Worm (Caenorhabditis elegans) whole organism, L1 larva: Measurements from ENCODE around the gene abts-2.

ENCODE experiments used
- C04F5.9 ChIP-seq: sonication (generic microtip); optimal IDR thresholded peaks from 2 replicates; lab custom pipeline; 2016; ENCODE audit warnings: missing genetic modification characterization, missing compliant biosample characterization
- C34B4.2 ChIP-seq: sonication (generic microtip); optimal IDR thresholded peaks from 2 replicates; lab custom pipeline; 2017; ENCODE audit warnings: mild to moderate bottlenecking, missing genetic modification characterization, missing compliant biosample characterization
- aha-1 ChIP-seq: fragments of 150-350 bp; optimal IDR thresholded peaks from 2 replicates; lab custom pipeline; 2014; ENCODE audit warnings: missing biosample characterization, missing genetic modification characterization
- ceh-63 ChIP-seq: fragments of 200-800 bp; sonication (Bioruptor generic); optimal IDR thresholded peaks from 2 replicates; lab custom pipeline; 2018; ENCODE audit warnings: mild to moderate bottlenecking, missing genetic modification characterization, missing compliant biosample characterization
- ceh-82 ChIP-seq, 3 experiments: fragments of 150-350 bp in 1 of 3; sonication (generic microtip) in 2 of 3; optimal IDR thresholded peaks; 2 replicates each; lab custom pipeline; 2014 to 2017; ENCODE audit warnings: missing biosample characterization in 3 of 3, missing genetic modification characterization in 3 of 3
- ceh-90 ChIP-seq: sonication (generic microtip); optimal IDR thresholded peaks from 2 replicates; lab custom pipeline; 2016; ENCODE audit warnings: missing genetic modification characterization, missing compliant biosample characterization
- dpl-1 ChIP-seq, 3 experiments: fragments of 150-350 bp in 2 of 3; sonication (generic microtip) in 1 of 3; optimal IDR thresholded peaks; 2 replicates each; lab custom pipeline; 2014 to 2017; ENCODE audit warnings: missing biosample characterization in 3 of 3, missing genetic modification characterization in 3 of 3, missing genetic modification reagents in 3 of 3
- efl-3 ChIP-seq: fragments of 200-800 bp; sonication (Bioruptor generic); optimal IDR thresholded peaks from 2 replicates; lab custom pipeline; 2018; ENCODE audit warnings: mild to moderate bottlenecking, missing genetic modification characterization, missing compliant biosample characterization
- fkh-10 ChIP-seq: sonication (generic microtip); optimal IDR thresholded peaks from 2 replicates; lab custom pipeline; 2017; ENCODE audit warnings: missing biosample characterization, missing genetic modification reagents, missing genetic modification characterization
- fkh-8 ChIP-seq: sonication (generic microtip); optimal IDR thresholded peaks from 2 replicates; lab custom pipeline; 2016; ENCODE audit warnings: mild to moderate bottlenecking, missing genetic modification characterization, missing compliant biosample characterization
- fos-1 ChIP-seq: fragments of 150-350 bp; optimal IDR thresholded peaks from 2 replicates; lab custom pipeline; 2014; ENCODE audit warnings: missing biosample characterization, missing genetic modification characterization
- grh-1 ChIP-seq: fragments of 200-800 bp; sonication (Bioruptor generic); IDR thresholded peaks from 2 replicates; pipeline ENCODE4 v1.3.6; 2022; ENCODE audit warnings: missing genetic modification reagents, missing genetic modification characterization, missing compliant biosample characterization
- hlh-17 ChIP-seq: fragments of 200-800 bp; sonication (Bioruptor generic); optimal IDR thresholded peaks from 2 replicates; lab custom pipeline; 2018; ENCODE audit warnings: missing genetic modification characterization, mild to moderate bottlenecking, missing compliant biosample characterization, moderate library complexity, borderline replicate concordance
- hlh-4 ChIP-seq: sonication (generic microtip); optimal IDR thresholded peaks from 2 replicates; lab custom pipeline; 2016; ENCODE audit warnings: mild to moderate bottlenecking, missing genetic modification characterization, missing compliant biosample characterization
- isw-1 ChIP-seq: fragments of 200-800 bp; sonication (Bioruptor generic); IDR thresholded peaks from 2 replicates; pipeline ENCODE4 v1.3.6; 2022; ENCODE audit warnings: missing genetic modification characterization, missing compliant biosample characterization
- lin-13 ChIP-seq: fragments of 150-350 bp; optimal IDR thresholded peaks from 2 replicates; lab custom pipeline; 2014; ENCODE audit warnings: missing biosample characterization, missing genetic modification reagents, missing genetic modification characterization
- lin-15B ChIP-seq: fragments of 150-350 bp; sonication (generic microtip); optimal IDR thresholded peaks from 3 replicates; lab custom pipeline; 2014; ENCODE audit warnings: missing biosample characterization, missing genetic modification characterization
- lin-35 ChIP-seq, 2 experiments: fragments of 150-350 bp; optimal IDR thresholded peaks; 2 replicates each; lab custom pipeline; 2014; ENCODE audit warnings: missing biosample characterization in 2 of 2, missing genetic modification characterization in 2 of 2, missing genetic modification reagents in 2 of 2
- lin-39 ChIP-seq: fragments of 150-350 bp; optimal IDR thresholded peaks from 2 replicates; lab custom pipeline; 2014; ENCODE audit warnings: missing biosample characterization, missing genetic modification reagents, missing genetic modification characterization
- lir-3 ChIP-seq: sonication (generic microtip); optimal IDR thresholded peaks from 2 replicates; lab custom pipeline; 2016; ENCODE audit warnings: mild to moderate bottlenecking, missing genetic modification characterization, moderate library complexity, missing compliant biosample characterization; ENCODE audit not compliant: poor library complexity
- mdl-1 ChIP-seq, 2 experiments: fragments of 150-350 bp; optimal IDR thresholded peaks; 2 replicates each; lab custom pipeline; 2014 to 2017; ENCODE audit warnings: missing biosample characterization in 2 of 2, missing genetic modification characterization in 2 of 2, inconsistent platforms in 1 of 2
- mef-2 ChIP-seq: fragments of 150-350 bp; optimal IDR thresholded peaks from 2 replicates; lab custom pipeline; 2014; ENCODE audit warnings: missing biosample characterization, missing genetic modification characterization
- mep-1 ChIP-seq: fragments of 150-350 bp; optimal IDR thresholded peaks from 2 replicates; lab custom pipeline; 2014; ENCODE audit warnings: missing biosample characterization, missing genetic modification characterization
- nhr-11 ChIP-seq: fragments of 150-350 bp; optimal IDR thresholded peaks from 2 replicates; lab custom pipeline; 2014; ENCODE audit warnings: missing biosample characterization, missing genetic modification characterization
- nhr-12 ChIP-seq: sonication (generic microtip); optimal IDR thresholded peaks from 2 replicates; lab custom pipeline; 2017; ENCODE audit warnings: missing biosample characterization, missing genetic modification characterization
- nhr-19 ChIP-seq: fragments of 200-800 bp; sonication (Bioruptor generic); conservative IDR thresholded peaks from 2 replicates; pipeline ENCODE4 v1.3.6; 2022; ENCODE audit warnings: missing genetic modification characterization, missing compliant biosample characterization
- nhr-237 ChIP-seq: fragments of 150-350 bp; optimal IDR thresholded peaks from 2 replicates; lab custom pipeline; 2014; ENCODE audit warnings: missing biosample characterization, missing genetic modification characterization
- nhr-47 ChIP-seq: sonication (generic microtip); optimal IDR thresholded peaks from 2 replicates; lab custom pipeline; 2016; ENCODE audit warnings: mild to moderate bottlenecking, missing genetic modification characterization, moderate library complexity, missing compliant biosample characterization
- nhr-71 ChIP-seq: sonication (generic microtip); optimal IDR thresholded peaks from 2 replicates; lab custom pipeline; 2016; ENCODE audit warnings: mild to moderate bottlenecking, missing genetic modification characterization, moderate library complexity, missing compliant biosample characterization
- nhr-76 ChIP-seq: sonication (generic microtip); optimal IDR thresholded peaks from 2 replicates; lab custom pipeline; 2017; ENCODE audit warnings: missing biosample characterization, missing genetic modification characterization
- nhr-77 ChIP-seq: fragments of 150-350 bp; optimal IDR thresholded peaks from 2 replicates; lab custom pipeline; 2014; ENCODE audit warnings: missing biosample characterization, missing genetic modification characterization
- nhr-85 ChIP-seq: sonication (generic microtip); peaks from one replicate; lab custom pipeline; 2016; ENCODE audit warnings: missing genetic modification characterization, inconsistent platforms, missing compliant biosample characterization
- pax-3 ChIP-seq: fragments of 200-800 bp; sonication (Bioruptor generic); optimal IDR thresholded peaks from 2 replicates; lab custom pipeline; 2018; ENCODE audit warnings: mild to moderate bottlenecking, missing genetic modification characterization, moderate library complexity, missing compliant biosample characterization
- pqm-1 ChIP-seq: sonication (generic microtip); optimal IDR thresholded peaks from 3 replicates; lab custom pipeline; 2017; ENCODE audit warnings: missing biosample characterization, missing genetic modification characterization
- rnt-1 ChIP-seq: sonication (generic microtip); optimal IDR thresholded peaks from 2 replicates; lab custom pipeline; 2016; ENCODE audit warnings: mild to moderate bottlenecking, missing genetic modification characterization, moderate library complexity, missing compliant biosample characterization
- snu-23 ChIP-seq: sonication (generic microtip); optimal IDR thresholded peaks from 2 replicates; lab custom pipeline; 2016; ENCODE audit warnings: missing genetic modification characterization, missing compliant biosample characterization
- sup-37 ChIP-seq: fragments of 200-800 bp; sonication (Bioruptor generic); optimal IDR thresholded peaks from 2 replicates; lab custom pipeline; 2018; ENCODE audit warnings: mild to moderate bottlenecking, missing genetic modification characterization, missing compliant biosample characterization
- tbx-2 ChIP-seq: sonication (generic microtip); optimal IDR thresholded peaks from 2 replicates; lab custom pipeline; 2016; ENCODE audit warnings: missing genetic modification characterization, missing compliant biosample characterization
- unc-30 ChIP-seq: sonication (generic microtip); optimal IDR thresholded peaks from 2 replicates; lab custom pipeline; 2017; ENCODE audit warnings: missing biosample characterization, missing genetic modification characterization
- unc-62 ChIP-seq: fragments of 150-350 bp; optimal IDR thresholded peaks from 2 replicates; lab custom pipeline; 2014; ENCODE audit warnings: missing biosample characterization, missing genetic modification reagents, missing genetic modification characterization
- unc-86 ChIP-seq: sonication (generic microtip); optimal IDR thresholded peaks from 2 replicates; lab custom pipeline; 2016; ENCODE audit warnings: missing genetic modification characterization, missing compliant biosample characterization
- vab-15 ChIP-seq: sonication (generic microtip); optimal IDR thresholded peaks from 2 replicates; lab custom pipeline; 2017; ENCODE audit warnings: missing genotype, mild to moderate bottlenecking, missing genetic modification characterization, missing compliant biosample characterization
- ztf-11 ChIP-seq, 2 experiments: sonication (generic microtip); optimal IDR thresholded peaks; 2 replicates each; lab custom pipeline; 2016 to 2017; ENCODE audit warnings: missing genetic modification characterization in 2 of 2, missing biosample characterization in 1 of 2, missing compliant biosample characterization in 1 of 2
- ztf-4 ChIP-seq: fragments of 150-350 bp; optimal IDR thresholded peaks from 2 replicates; lab custom pipeline; 2014; ENCODE audit warnings: missing biosample characterization, missing genetic modification characterization

abts-2 gene

DNA sequence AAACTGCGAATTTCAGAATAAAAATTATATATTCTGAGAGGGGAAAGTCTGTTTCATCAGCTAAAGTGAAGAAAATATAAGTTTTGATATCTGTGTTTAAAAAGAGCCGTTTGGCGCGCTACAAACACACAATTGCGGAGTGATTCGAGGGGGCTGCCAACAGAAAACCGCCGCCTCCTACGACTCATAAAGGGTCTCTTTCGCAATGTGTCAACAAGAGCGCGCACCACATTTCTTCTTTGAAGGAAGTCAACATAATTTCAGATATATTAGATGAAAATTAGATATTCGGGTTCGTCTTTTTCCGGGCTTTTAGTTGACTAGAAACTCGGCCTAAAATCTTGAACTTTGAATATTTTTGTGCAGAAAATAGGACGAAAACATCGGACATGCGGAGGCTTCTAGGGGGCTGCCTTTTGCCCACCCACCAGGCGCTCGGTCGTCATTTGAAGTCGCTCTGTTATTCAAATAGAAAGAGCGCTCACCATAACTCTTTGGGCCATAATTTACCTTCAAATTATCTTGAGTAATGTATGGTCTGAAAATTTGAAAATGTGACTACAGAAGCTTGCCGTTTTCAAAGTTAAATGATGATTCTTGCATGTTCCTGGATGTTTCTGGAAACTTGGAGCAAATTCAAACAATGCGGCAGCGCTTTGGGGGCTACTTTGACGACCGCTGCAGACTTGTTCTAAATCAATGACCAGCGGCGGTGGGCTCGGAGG is 20.5 kb downstream of the abts-2 start (continued):
- TF ChIP-seq nhr-19 (GFP tag; lab: Robert Waterston, UW), result peak; percentile 87
- peak; percentile 51 for TF ChIP-seq lin-13
- TF ChIP-seq efl-3 (GFP tag; lab: Kevin White, UChicago), result peak; percentile 83
- peak; percentile 99 for TF ChIP-seq nhr-47
- peak; percentile 76 for TF ChIP-seq ztf-4 (tag; lab: Kevin White, UChicago)
- no peak for TF ChIP-seq unc-62 (GFP tag; lab: Kevin White, UChicago)
- peak; percentile 2 for TF ChIP-seq vab-15
- peak; percentile 66 to 75 (median 69) for TF ChIP-seq dpl-1 (GFP tag; optimal IDR thresholded peaks at IDR 0.05; lab: Kevin White, UChicago)
- TF ChIP-seq hlh-17 (GFP tag; lab: Kevin White, UChicago), result peak; percentile 86
- peak; percentile 99 for TF ChIP-seq pax-3 (tag; lab: Kevin White, UChicago)
- TF ChIP-seq fos-1 (tag; lab: Kevin White, UChicago), result peak; percentile 39
- peak; percentile 94 for TF ChIP-seq grh-1 (GFP tag; lab: Robert Waterston, UW)
- no peak for TF ChIP-seq nhr-12 (tag; lab: Kevin White, UChicago)
- peak; percentile 50 for TF ChIP-seq unc-30
- TF ChIP-seq nhr-85 (tag; lab: Kevin White, UChicago), result peak; percentile 100
- TF ChIP-seq fkh-10 (GFP tag; lab: Kevin White, UChicago), result peak; percentile 78
- peak; percentile 35 to 81 for TF ChIP-seq lin-35 (GFP tag; optimal IDR thresholded peaks at IDR 0.05; lab: Kevin White, UChicago)
- peak; percentile 76 for TF ChIP-seq C34B4.2
- no peak for TF ChIP-seq ceh-63 (GFP tag; lab: Kevin White, UChicago)
- peak; percentile 56 for TF ChIP-seq nhr-77
- peak; percentile 98 for TF ChIP-seq nhr-71 (tag; lab: Kevin White, UChicago)
- TF ChIP-seq snu-23 (GFP tag; lab: Kevin White, UChicago), result peak; percentile 95
- peak; percentile 65 for TF ChIP-seq lir-3 (tag; lab: Kevin White, UChicago)
- TF ChIP-seq pqm-1 (tag; lab: Kevin White, UChicago), result no peak
- TF ChIP-seq mef-2 (tag; lab: Kevin White, UChicago), result no peak
- peak; percentile 77 for TF ChIP-seq lin-39 (tag; lab: Kevin White, UChicago)
- TF ChIP-seq aha-1 (tag; lab: Kevin White, UChicago), result peak; percentile 35
- TF ChIP-seq ztf-11 (tag; optimal IDR thresholded peaks at IDR 0.05; lab: Kevin White, UChicago), result peak; percentile 82 to 90
- peak; percentile 51 to 70 (median 63) for TF ChIP-seq ceh-82 (tag; optimal IDR thresholded peaks at IDR 0.05; lab: Kevin White, UChicago)
- peak; percentile 88 for TF ChIP-seq sup-37 (GFP tag; lab: Kevin White, UChicago)
- peak; percentile 98 for TF ChIP-seq unc-86 (tag; lab: Kevin White, UChicago)
- TF ChIP-seq hlh-4 (tag; lab: Kevin White, UChicago), result peak; percentile 28
- TF ChIP-seq nhr-76, result peak; percentile 67
- peak; percentile 86 for TF ChIP-seq nhr-11 (tag; lab: Kevin White, UChicago)
- TF ChIP-seq ceh-90, result no peak
- TF ChIP-seq rnt-1 (tag; lab: Kevin White, UChicago), result peak; percentile 89
- TF ChIP-seq fkh-8, result peak; percentile 97
- TF ChIP-seq tbx-2 (tag; lab: Kevin White, UChicago), result peak; percentile 95
- TF ChIP-seq isw-1 (GFP tag; lab: Robert Waterston, UW), result peak; percentile 89
- TF ChIP-seq nhr-237 (tag; lab: Kevin White, UChicago), result peak; percentile 76
- peak in 1 of 2 experiments; percentile 43 for TF ChIP-seq mdl-1 (tag; optimal IDR thresholded peaks at IDR 0.05; lab: Kevin White, UChicago)
- peak; percentile 10 for TF ChIP-seq lin-15B (tag; lab: Kevin White, UChicago)
- TF ChIP-seq C04F5.9, result peak; percentile 68
- peak; percentile 75 for TF ChIP-seq mep-1 (tag; lab: Kevin White, UChicago)
